Fruit fly (Drosophila melanogaster) whole organism, pupa: ENCODE measurements around the gene bru1.

Experiments
- CG32121 ChIP-seq: fragments of 200-800 bp; sonication (Bioruptor generic); IDR thresholded peaks from 2 replicates; pipeline ENCODE4 v1.3.6; 2022; ENCODE audit warnings: missing biosample characterization, missing genetic modification characterization
- CG34367 ChIP-seq: fragments of 200-800 bp; sonication (Bioruptor generic); optimal IDR thresholded peaks from 2 replicates; lab custom pipeline; 2018; ENCODE audit warnings: missing biosample characterization, mild to moderate bottlenecking, missing genetic modification characterization
- D1 ChIP-seq: fragments of 200-800 bp; sonication (Bioruptor generic); optimal IDR thresholded peaks from 2 replicates; lab custom pipeline; 2018; ENCODE audit warnings: missing biosample characterization, mild to moderate bottlenecking, missing genetic modification characterization, moderate library complexity
- EcR ChIP-seq: fragments of 200-800 bp; sonication (Bioruptor generic); optimal IDR thresholded peaks from 3 replicates; lab custom pipeline; 2019; ENCODE audit warnings: missing biosample characterization, missing genetic modification characterization, mild to moderate bottlenecking, moderate library complexity, missing genetic modification reagents
- Ets98B ChIP-seq: fragments of 200-800 bp; sonication (Bioruptor generic); IDR thresholded peaks from 2 replicates; pipeline ENCODE4 v1.3.6; 2022; ENCODE audit warnings: missing biosample characterization, missing genetic modification characterization
- Pif1B ChIP-seq: fragments of 200-800 bp; sonication (Bioruptor generic); optimal IDR thresholded peaks from 3 replicates; lab custom pipeline; 2016; ENCODE audit warnings: missing biosample characterization, missing genetic modification characterization
- Snoo ChIP-seq: fragments of 200-800 bp; sonication (Bioruptor generic); optimal IDR thresholded peaks from 3 replicates; lab custom pipeline; 2017; ENCODE audit warnings: missing biosample characterization, mild to moderate bottlenecking, missing genetic modification characterization, inconsistent platforms
- gl ChIP-seq: fragments of 200-800 bp; sonication (Bioruptor generic); optimal IDR thresholded peaks from 2 replicates; lab custom pipeline; 2018; ENCODE audit warnings: missing biosample characterization, mild to moderate bottlenecking, missing genetic modification characterization

DNA sequence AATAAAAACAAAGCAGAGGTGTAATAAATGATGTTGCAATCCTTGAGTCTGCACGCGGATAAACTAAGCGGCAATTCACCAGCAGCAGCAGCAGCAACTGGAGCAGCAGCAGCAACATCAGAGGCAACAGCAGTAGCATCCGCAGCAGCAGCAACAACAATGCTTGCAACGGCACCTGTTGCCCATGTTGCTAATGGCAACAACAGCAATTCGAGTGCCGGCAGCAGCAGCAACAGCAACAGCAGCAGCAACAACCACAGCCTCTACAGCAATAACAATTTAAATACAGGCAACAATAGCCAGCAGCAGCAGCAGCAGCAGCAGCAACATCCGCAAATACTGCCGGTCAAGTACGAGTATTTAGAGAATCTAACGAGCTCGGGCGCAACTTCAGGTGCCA is 177.2 kb downstream of the bru1 start:
- no peak for TF ChIP-seq Pif1B (GFP tag; lab: Kevin White, UChicago)
- no peak for TF ChIP-seq CG34367 (tag; lab: Kevin White, UChicago)
- no peak for TF ChIP-seq Ets98B (GFP tag; lab: Robert Waterston, UW)
- TF ChIP-seq CG32121 (GFP tag; lab: Robert Waterston, UW) = no peak
- no peak for TF ChIP-seq Snoo
- TF ChIP-seq EcR (GFP tag; lab: Kevin White, UChicago) = no peak
- no peak for TF ChIP-seq D1 (tag; lab: Kevin White, UChicago)
- TF ChIP-seq gl (tag; lab: Kevin White, UChicago) = no peak
